Fruit fly (Drosophila melanogaster): ENCODE measurements around the gene COX7AL2.

DNA sequence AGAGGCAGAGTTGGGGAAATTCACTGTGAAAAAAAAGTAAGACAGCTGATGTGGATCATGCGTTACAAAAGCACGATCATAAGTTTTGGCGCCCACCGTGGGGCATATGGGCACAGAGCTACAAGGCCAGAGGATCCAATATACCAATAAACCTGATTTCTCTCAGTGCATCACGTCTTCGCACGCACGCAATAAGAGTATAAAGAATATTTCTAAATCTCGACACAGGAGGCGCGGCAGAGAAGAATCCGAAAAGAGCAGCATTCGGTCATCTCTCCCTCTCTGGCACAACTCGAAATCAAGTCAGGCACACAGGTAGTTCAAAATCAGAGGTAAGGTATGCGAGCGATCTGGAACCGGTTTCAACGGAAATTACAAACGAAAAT lies 34.2 kb downstream of the COX7AL2 start:
- TF ChIP-seq CG9948 (tag; optimal IDR thresholded peaks at IDR 0.05) (peak; percentile 94), gl (tag; optimal IDR thresholded peaks at IDR 0.05) (peak; percentile 93), CG12605 (GFP tag; IDR thresholded peaks at IDR 0.05) (peak; percentile 89), CG8301 (tag; optimal IDR thresholded peaks at IDR 0.05) (peak; percentile 92), CG32121 (GFP tag; IDR thresholded peaks at IDR 0.05) (peak; percentile 86), fd96Ca (GFP tag; IDR thresholded peaks at IDR 0.05) (peak; percentile 97), rn (GFP tag; IDR thresholded peaks at IDR 0.05) (peak; percentile 94), Pif1A (GFP tag; optimal IDR thresholded peaks at IDR 0.05) (peak; percentile 92), D1 (tag; optimal IDR thresholded peaks at IDR 0.05) (peak; percentile 76)

Data from whole organism, pupa.